Fruit fly (Drosophila melanogaster) whole organism, embryonic: ENCODE results near the gene Fst.

Experiments used
- ATbp ChIP-seq: fragments of 200-800 bp; sonication (Bioruptor generic); optimal IDR thresholded peaks from 2 replicates; lab custom pipeline; 2017; ENCODE audit warnings: missing biosample characterization, mild to moderate bottlenecking, missing genetic modification characterization, missing genetic modification reagents
- Abd-B ChIP-seq: fragments of 200-800 bp; sonication (Bioruptor generic); optimal IDR thresholded peaks from 2 replicates; lab custom pipeline; 2018; ENCODE audit warnings: missing biosample characterization, mild to moderate bottlenecking, missing genetic modification characterization, moderate library complexity
- Ada2b ChIP-seq: fragments of 200-800 bp; sonication (Bioruptor generic); IDR thresholded peaks from 2 replicates; pipeline ENCODE4 v1.3.6; 2022; ENCODE audit warnings: missing biosample characterization, missing genetic modification characterization
- Atf6 ChIP-seq: fragments of 200-800 bp; sonication (Bioruptor generic); IDR thresholded peaks from 2 replicates; pipeline ENCODE4 v1.3.6; 2022; ENCODE audit warnings: missing biosample characterization, missing genetic modification characterization
- Awh ChIP-seq: fragments of 200-800 bp; sonication (Bioruptor generic); IDR thresholded peaks from 2 replicates; pipeline ENCODE4, ENCODE4 v1.3.6; 2022; ENCODE audit warnings: missing biosample characterization, missing genetic modification characterization
- B-H1 ChIP-seq: fragments of 200-800 bp; sonication (Bioruptor generic); IDR thresholded peaks from 3 replicates; pipeline ENCODE4 v1.3.6; 2022; ENCODE audit warnings: missing biosample characterization, missing genetic modification characterization
- CG10366 ChIP-seq: fragments of 200-800 bp; sonication (Bioruptor generic); IDR thresholded peaks from 2 replicates; pipeline ENCODE4 v1.3.6; 2022; ENCODE audit warnings: missing biosample characterization, missing genetic modification characterization
- CG10979 ChIP-seq: fragments of 200-800 bp; sonication (Bioruptor generic); optimal IDR thresholded peaks from 2 replicates; lab custom pipeline; 2018; ENCODE audit warnings: missing biosample characterization, mild to moderate bottlenecking, missing genetic modification characterization, moderate library complexity
- CG12659 ChIP-seq: fragments of 200-800 bp; sonication (Bioruptor generic); optimal IDR thresholded peaks from 3 replicates; lab custom pipeline; 2017; ENCODE audit warnings: mild to moderate bottlenecking, missing biosample characterization, missing genetic modification reagents, missing genetic modification characterization
- CG12769 ChIP-seq: fragments of 200-800 bp; sonication (Bioruptor generic); optimal IDR thresholded peaks from 2 replicates; lab custom pipeline; 2019; ENCODE audit warnings: missing biosample characterization, mild to moderate bottlenecking, missing genetic modification characterization, moderate library complexity
- CG13775 ChIP-seq: fragments of 200-800 bp; sonication (Bioruptor generic); optimal IDR thresholded peaks from 3 replicates; lab custom pipeline; 2017; ENCODE audit warnings: missing biosample characterization, mild to moderate bottlenecking, missing genetic modification characterization
- CG14860 ChIP-seq: fragments of 200-800 bp; sonication (Bioruptor generic); IDR thresholded peaks from 3 replicates; pipeline ENCODE4 v1.3.6; 2022; ENCODE audit warnings: missing biosample characterization, missing genetic modification characterization; ENCODE audit not compliant: partially characterized antibody
- CG1529 ChIP-seq: fragments of 200-800 bp; sonication (Bioruptor generic); optimal IDR thresholded peaks from 3 replicates; lab custom pipeline; 2018; ENCODE audit warnings: missing biosample characterization, missing genetic modification characterization
- CG1603 ChIP-seq: fragments of 200-800 bp; sonication (Bioruptor generic); optimal IDR thresholded peaks from 2 replicates; lab custom pipeline; 2019; ENCODE audit warnings: missing biosample characterization, mild to moderate bottlenecking, missing genetic modification characterization, moderate library complexity
- CG17361 ChIP-seq: fragments of 200-800 bp; sonication (Bioruptor generic); IDR thresholded peaks from 3 replicates; pipeline ENCODE4 v1.3.6; 2022; ENCODE audit warnings: missing biosample characterization, missing genetic modification characterization
- CG18262 ChIP-seq: fragments of 200-800 bp; optimal IDR thresholded peaks from 3 replicates; lab custom pipeline; 2019; ENCODE audit warnings: missing biosample characterization, mild to moderate bottlenecking, missing genetic modification characterization, moderate library complexity
- CG2129 ChIP-seq: fragments of 200-800 bp; sonication (Bioruptor generic); IDR thresholded peaks from 2 replicates; pipeline ENCODE4 v1.3.6; 2022; ENCODE audit warnings: missing biosample characterization, missing genetic modification characterization; ENCODE audit not compliant: partially characterized antibody
- CG2712 ChIP-seq: fragments of 200-800 bp; optimal IDR thresholded peaks from 3 replicates; lab custom pipeline; 2019; ENCODE audit warnings: missing biosample characterization, mild to moderate bottlenecking, missing genetic modification characterization, moderate library complexity
- CG31224 ChIP-seq: fragments of 200-800 bp; sonication (Bioruptor generic); IDR thresholded peaks from 2 replicates; pipeline ENCODE4 v1.3.6; 2022; ENCODE audit warnings: missing biosample characterization, missing genetic modification characterization
- CG33557 ChIP-seq: fragments of 200-800 bp; sonication (Bioruptor generic); optimal IDR thresholded peaks from 2 replicates; lab custom pipeline; 2019; ENCODE audit warnings: missing biosample characterization, mild to moderate bottlenecking, missing genetic modification characterization, moderate library complexity
- CG34422 ChIP-seq: fragments of 200-800 bp; sonication (Bioruptor generic); IDR thresholded peaks from 3 replicates; pipeline ENCODE4 v1.3.6; 2022; ENCODE audit warnings: missing biosample characterization, missing genetic modification characterization
- CG6654 ChIP-seq: fragments of 200-800 bp; sonication (Bioruptor generic); optimal IDR thresholded peaks from 2 replicates; lab custom pipeline; 2017; ENCODE audit warnings: missing biosample characterization, mild to moderate bottlenecking, missing genetic modification characterization
- CG7928 ChIP-seq: fragments of 200-800 bp; sonication (Bioruptor generic); optimal IDR thresholded peaks from 2 replicates; lab custom pipeline; 2017; ENCODE audit warnings: missing biosample characterization, mild to moderate bottlenecking, missing genetic modification characterization
- CG8281 ChIP-seq: fragments of 200-800 bp; sonication (Bioruptor generic); optimal IDR thresholded peaks from 2 replicates; lab custom pipeline; 2018; ENCODE audit warnings: missing biosample characterization, mild to moderate bottlenecking, missing genetic modification characterization, moderate library complexity
- CTCF ChIP-seq: fragments of 200-800 bp; sonication (Bioruptor generic); optimal IDR thresholded peaks from 2 replicates; lab custom pipeline; 2017; ENCODE audit warnings: missing biosample characterization, mild to moderate bottlenecking, missing genetic modification characterization, moderate library complexity
- Camta ChIP-seq: fragments of 200-800 bp; sonication (Bioruptor generic); optimal IDR thresholded peaks from 2 replicates; lab custom pipeline; 2016; ENCODE audit warnings: missing biosample characterization, missing genetic modification characterization
- Deaf1 ChIP-seq: fragments of 200-800 bp; optimal IDR thresholded peaks from 3 replicates; lab custom pipeline; 2019; ENCODE audit warnings: missing biosample characterization, mild to moderate bottlenecking, missing genetic modification characterization, moderate library complexity
- Doc3 ChIP-seq: fragments of 200-800 bp; sonication (Bioruptor generic); IDR thresholded peaks from 3 replicates; pipeline ENCODE4 v1.3.6; 2022; ENCODE audit warnings: missing biosample characterization, missing genetic modification characterization; ENCODE audit not compliant: partially characterized antibody
- ERR ChIP-seq: fragments of 200-800 bp; sonication (Bioruptor generic); optimal IDR thresholded peaks from 2 replicates; lab custom pipeline; 2016; ENCODE audit warnings: missing biosample characterization, missing genetic modification characterization
- HLH3B ChIP-seq: fragments of 200-800 bp; sonication (Bioruptor generic); IDR thresholded peaks from 2 replicates; pipeline ENCODE4 v1.3.6; 2022; ENCODE audit warnings: missing biosample characterization, missing genetic modification characterization
- Nf-YB ChIP-seq: fragments of 200-800 bp; sonication (Bioruptor generic); optimal IDR thresholded peaks from 3 replicates; lab custom pipeline; 2019; ENCODE audit warnings: missing biosample characterization, mild to moderate bottlenecking, missing genetic modification characterization, moderate library complexity
- NfI ChIP-seq: fragments of 200-800 bp; sonication (Bioruptor generic); optimal IDR thresholded peaks from 3 replicates; lab custom pipeline; 2018; ENCODE audit warnings: missing biosample characterization, mild to moderate bottlenecking, missing genetic modification characterization, moderate library complexity
- PHDP ChIP-seq: fragments of 200-800 bp; sonication (Bioruptor generic); optimal IDR thresholded peaks from 3 replicates; lab custom pipeline; 2018; ENCODE audit warnings: missing biosample characterization, mild to moderate bottlenecking, missing genetic modification characterization, moderate library complexity
- Side ChIP-seq: fragments of 200-800 bp; sonication (Bioruptor generic); optimal IDR thresholded peaks from 2 replicates; lab custom pipeline; 2016; ENCODE audit warnings: missing biosample characterization, missing genetic modification characterization
- TFAM ChIP-seq: fragments of 200-800 bp; sonication (Bioruptor generic); optimal IDR thresholded peaks from 2 replicates; lab custom pipeline; 2017; ENCODE audit warnings: missing biosample characterization, missing genetic modification characterization, inconsistent platforms
- ap ChIP-seq: fragments of 200-800 bp; sonication (Bioruptor generic); IDR thresholded peaks from 2 replicates; pipeline ENCODE4 v1.3.6; 2022; ENCODE audit warnings: missing biosample characterization, missing genetic modification characterization
- ara ChIP-seq: fragments of 200-800 bp; sonication (Bioruptor generic); IDR thresholded peaks from 2 replicates; pipeline ENCODE4 v1.3.6; 2022; ENCODE audit warnings: missing biosample characterization, missing genetic modification characterization
- ase ChIP-seq: fragments of 200-800 bp; sonication (Bioruptor generic); IDR thresholded peaks from 3 replicates; pipeline ENCODE4 v1.3.6; 2022; ENCODE audit warnings: missing biosample characterization, missing genetic modification characterization
- ato ChIP-seq: fragments of 200-800 bp; sonication (Bioruptor generic); IDR thresholded peaks from 2 replicates; pipeline ENCODE4 v1.3.6; 2022; ENCODE audit warnings: missing biosample characterization, missing genetic modification characterization; ENCODE audit not compliant: partially characterized antibody
- crp ChIP-seq, 2 experiments: fragments of 200-800 bp; sonication (Bioruptor generic); optimal IDR thresholded peaks; 2 replicates in 1 of 2; 3 replicates in 1 of 2; lab custom pipeline; 2017; ENCODE audit warnings: missing biosample characterization in 2 of 2, missing genetic modification characterization in 2 of 2, mild to moderate bottlenecking in 1 of 2, moderate library complexity in 1 of 2
- disco-r ChIP-seq: fragments of 200-800 bp; sonication (Bioruptor generic); optimal IDR thresholded peaks from 2 replicates; lab custom pipeline; 2016; ENCODE audit warnings: missing biosample characterization, missing genetic modification characterization
- emc ChIP-seq: fragments of 200-800 bp; sonication (Bioruptor generic); optimal IDR thresholded peaks from 2 replicates; lab custom pipeline; 2016; ENCODE audit warnings: missing biosample characterization, missing genetic modification characterization
- fd102C ChIP-seq: fragments of 200-800 bp; sonication (Bioruptor generic); optimal IDR thresholded peaks from 2 replicates; lab custom pipeline; 2018; ENCODE audit warnings: missing biosample characterization, mild to moderate bottlenecking, missing genetic modification characterization, moderate library complexity
- fd96Cb ChIP-seq: fragments of 200-800 bp; sonication (Bioruptor generic); optimal IDR thresholded peaks from 2 replicates; lab custom pipeline; 2018; ENCODE audit warnings: missing biosample characterization, mild to moderate bottlenecking, missing genetic modification characterization, moderate library complexity
- gsb ChIP-seq: fragments of 200-800 bp; sonication (Bioruptor generic); IDR thresholded peaks from 2 replicates; pipeline ENCODE4 v1.3.6; 2022; ENCODE audit warnings: missing biosample characterization, missing genetic modification characterization
- ind ChIP-seq: fragments of 200-800 bp; sonication (Bioruptor generic); optimal IDR thresholded peaks from 3 replicates; lab custom pipeline; 2016; ENCODE audit warnings: missing biosample characterization, missing genetic modification characterization
- prd ChIP-seq, 3 experiments: fragments of >200 bp in 2 of 3; fragments of 200-800 bp in 1 of 3; sonication (Bioruptor generic) in 1 of 3; optimal IDR thresholded peaks in 2 of 3; IDR thresholded peaks in 1 of 3; 2 replicates in 2 of 3; 3 replicates in 1 of 3; pipeline versions ENCODE4 v1.3.6 to Lab custom; 2017 to 2022; ENCODE audit warnings: missing biosample characterization in 1 of 3, missing genetic modification characterization in 1 of 3
- pzg ChIP-seq: fragments of 200-800 bp; sonication (Bioruptor generic); optimal IDR thresholded peaks from 3 replicates; lab custom pipeline; 2018; ENCODE audit warnings: missing biosample characterization, mild to moderate bottlenecking, missing genetic modification characterization, moderate library complexity
- run ChIP-seq: fragments of 200-800 bp; sonication (Bioruptor generic); optimal IDR thresholded peaks from 3 replicates; lab custom pipeline; 2018; ENCODE audit warnings: missing biosample characterization, mild to moderate bottlenecking, missing genetic modification characterization
- wor ChIP-seq: fragments of 200-800 bp; sonication (Bioruptor generic); IDR thresholded peaks from 2 replicates; pipeline ENCODE4 v1.3.6; 2022; ENCODE audit warnings: missing biosample characterization, missing genetic modification characterization
- zen2 ChIP-seq: fragments of 200-800 bp; sonication (Bioruptor generic); IDR thresholded peaks from 3 replicates; pipeline ENCODE4 v1.3.6; 2022; ENCODE audit warnings: missing biosample characterization, missing genetic modification characterization; ENCODE audit not compliant: partially characterized antibody

Gene Fst

dm6 chr3R:9637361-9637760 is 8.6 kb downstream of the Fst start, which contains the start of gene Scm (continued):
- peak; percentile 85 for TF ChIP-seq CG14860 (GFP tag; lab: Robert Waterston, UW)
- peak; percentile 61; the same call in 1 of the 2 replicates for TF ChIP-seq CG2129 (GFP tag; lab: Robert Waterston, UW)
- TF ChIP-seq ap (GFP tag; lab: Robert Waterston, UW), result no peak
- no peak for TF ChIP-seq Ada2b (GFP tag; lab: Robert Waterston, UW)
- TF ChIP-seq fd96Cb (tag; lab: Kevin White, UChicago), result no peak
- TF ChIP-seq ind (GFP tag; lab: Kevin White, UChicago), result no peak
- no peak for TF ChIP-seq CG10979 (tag; lab: Kevin White, UChicago)
- TF ChIP-seq pzg (GFP tag; lab: Kevin White, UChicago), result peak; percentile 88
- peak; percentile 19 for TF ChIP-seq CG18262 (tag; lab: Kevin White, UChicago)
- no peak for TF ChIP-seq Atf6 (GFP tag; lab: Robert Waterston, UW)
- no peak for TF ChIP-seq NfI (GFP tag; lab: Kevin White, UChicago)
- TF ChIP-seq ase, result no peak
- TF ChIP-seq CG7928 (GFP tag; lab: Kevin White, UChicago), result no peak
- no peak for TF ChIP-seq gsb (GFP tag; lab: Robert Waterston, UW)
- peak; percentile 89 for TF ChIP-seq ato (GFP tag; lab: Robert Waterston, UW)
- TF ChIP-seq ara (GFP tag; lab: Robert Waterston, UW), result no peak
- TF ChIP-seq CG12769 (tag; lab: Kevin White, UChicago), result no peak
- no peak for TF ChIP-seq TFAM
- peak; percentile 59 for TF ChIP-seq Nf-YB (GFP tag; lab: Kevin White, UChicago)
- no peak for TF ChIP-seq run
- no peak for TF ChIP-seq Side (GFP tag; lab: Kevin White, UChicago)
- TF ChIP-seq zen2 (GFP tag; lab: Robert Waterston, UW), result peak; percentile 89
- TF ChIP-seq CG13775 (GFP tag; lab: Kevin White, UChicago), result peak; percentile 1
- TF ChIP-seq emc (GFP tag; lab: Kevin White, UChicago), result no peak
- no peak for TF ChIP-seq HLH3B (GFP tag; lab: Robert Waterston, UW)
- TF ChIP-seq CG8281, result no peak
- peak; percentile 25 for TF ChIP-seq Deaf1 (tag; lab: Kevin White, UChicago)
- TF ChIP-seq wor (GFP tag; lab: Robert Waterston, UW), result no peak
- no peak for TF ChIP-seq CG10366 (GFP tag; lab: Robert Waterston, UW)
- no peak for TF ChIP-seq CG31224 (GFP tag; lab: Robert Waterston, UW)
- no peak for TF ChIP-seq disco-r (GFP tag; lab: Kevin White, UChicago)
- TF ChIP-seq fd102C (GFP tag; lab: Kevin White, UChicago), result no peak
- TF ChIP-seq CG33557 (GFP tag; lab: Kevin White, UChicago), result peak; percentile 4
- TF ChIP-seq CG1603 (tag; lab: Kevin White, UChicago), result peak; percentile 77
- TF ChIP-seq CG6654 (GFP tag; lab: Kevin White, UChicago), result no peak
- TF ChIP-seq prd (optimal IDR thresholded peaks at IDR 0.05; lab: Kevin White, UChicago), result no peak
- TF ChIP-seq prd (GFP tag; IDR thresholded peaks at IDR 0.05; lab: Robert Waterston, UW), result no peak
- TF ChIP-seq CG12659 (GFP tag; lab: Kevin White, UChicago), result peak; percentile 79
- no peak for TF ChIP-seq Awh (GFP tag; lab: Robert Waterston, UW)
- TF ChIP-seq Abd-B, result no peak
- peak; percentile 90 for TF ChIP-seq Doc3 (GFP tag; lab: Robert Waterston, UW)
- TF ChIP-seq CTCF, result no peak
- no peak for TF ChIP-seq CG34422 (GFP tag; lab: Robert Waterston, UW)
- peak; percentile 25 for TF ChIP-seq PHDP (tag; lab: Kevin White, UChicago)
- TF ChIP-seq CG1529 (GFP tag; lab: Kevin White, UChicago), result no peak
- no peak for TF ChIP-seq ATbp
- TF ChIP-seq ERR, result no peak
- no peak for TF ChIP-seq Camta
- TF ChIP-seq B-H1, result no peak
- no peak; the same call in 2 of the 3 replicates for TF ChIP-seq CG17361 (GFP tag; lab: Robert Waterston, UW)
- TF ChIP-seq crp (GFP tag; optimal IDR thresholded peaks at IDR 0.05; lab: Kevin White, UChicago), result no peak
- TF ChIP-seq CG2712 (tag; lab: Kevin White, UChicago), result peak; percentile 47
